Worm (Caenorhabditis elegans) whole organism, mixed stage, embryonic: ENCODE results near the gene F56F11.4.
"Not testable (repeated sequence)": the region's sequence is repeated elsewhere in the genome, so short reads cannot be mapped to it uniquely, and the experiment has no call there.

Experiments
- M03D4.4 ChIP-seq: sonication (generic microtip); optimal IDR thresholded peaks from 2 replicates; lab custom pipeline; 2017; ENCODE audit warnings: mild to moderate bottlenecking, missing genetic modification characterization, missing compliant biosample characterization
- bed-3 ChIP-seq: fragments of 200-800 bp; sonication (Bioruptor generic); optimal IDR thresholded peaks from 3 replicates; lab custom pipeline; 2018; ENCODE audit warnings: mild to moderate bottlenecking, missing genetic modification characterization, moderate library complexity, missing compliant biosample characterization
- blmp-1 ChIP-seq: fragments of 150-350 bp; optimal IDR thresholded peaks from 2 replicates; lab custom pipeline; 2014; ENCODE audit warnings: missing biosample characterization, missing genetic modification characterization
- ceh-39 ChIP-seq: fragments of 150-350 bp; optimal IDR thresholded peaks from 2 replicates; lab custom pipeline; 2014; ENCODE audit warnings: missing biosample characterization, missing genetic modification characterization
- ceh-43 ChIP-seq: fragments of 200-800 bp; sonication (Bioruptor generic); optimal IDR thresholded peaks from 2 replicates; lab custom pipeline; 2018; ENCODE audit warnings: mild to moderate bottlenecking, missing genetic modification characterization, moderate library complexity, missing compliant biosample characterization
- ceh-83 ChIP-seq: fragments of 200-800 bp; sonication (Bioruptor generic); optimal IDR thresholded peaks from 2 replicates; lab custom pipeline; 2018; ENCODE audit warnings: mild to moderate bottlenecking, missing genetic modification characterization, missing compliant biosample characterization
- ces-1 ChIP-seq: fragments of 150-350 bp; optimal IDR thresholded peaks from 2 replicates; lab custom pipeline; 2014; ENCODE audit warnings: missing biosample characterization, missing genetic modification reagents, missing genetic modification characterization
- cnd-1 ChIP-seq: fragments of 200-800 bp; sonication (Bioruptor generic); optimal IDR thresholded peaks from 2 replicates; lab custom pipeline; 2018; ENCODE audit warnings: mild to moderate bottlenecking, missing genetic modification characterization, missing compliant biosample characterization
- elt-1 ChIP-seq: sonication (generic microtip); optimal IDR thresholded peaks from 2 replicates; lab custom pipeline; 2017; ENCODE audit warnings: missing genetic modification characterization, mild to moderate bottlenecking, missing compliant biosample characterization, antibody characterized with exemption, moderate library complexity, borderline replicate concordance; ENCODE audit not compliant: insufficient read depth
- elt-3 ChIP-seq: fragments of 150-350 bp; optimal IDR thresholded peaks from 2 replicates; lab custom pipeline; 2014; ENCODE audit warnings: missing biosample characterization, missing genetic modification characterization
- ham-2 ChIP-seq: fragments of 200-800 bp; sonication (Bioruptor generic); optimal IDR thresholded peaks from 2 replicates; lab custom pipeline; 2018; ENCODE audit warnings: mild to moderate bottlenecking, missing genetic modification characterization, missing compliant biosample characterization
- hlh-1 ChIP-seq: fragments of 150-350 bp; optimal IDR thresholded peaks from 2 replicates; lab custom pipeline; 2014; ENCODE audit warnings: missing biosample characterization, missing genetic modification reagents, missing genetic modification characterization
- lin-32 ChIP-seq: fragments of 200-800 bp; sonication (Bioruptor generic); optimal IDR thresholded peaks from 2 replicates; lab custom pipeline; 2018; ENCODE audit warnings: mild to moderate bottlenecking, missing genetic modification characterization, missing compliant biosample characterization
- mab-5 ChIP-seq: fragments of 150-350 bp; optimal IDR thresholded peaks from 2 replicates; lab custom pipeline; 2014; ENCODE audit warnings: missing biosample characterization, missing genetic modification characterization
- mep-1 ChIP-seq: fragments of 150-350 bp; optimal IDR thresholded peaks from 2 replicates; lab custom pipeline; 2017; ENCODE audit warnings: missing biosample characterization, missing genetic modification reagents, missing genetic modification characterization, inconsistent platforms
- nhr-2 ChIP-seq: fragments of 150-350 bp; optimal IDR thresholded peaks from 2 replicates; lab custom pipeline; 2014; ENCODE audit warnings: missing biosample characterization, missing genetic modification characterization
- nhr-237 ChIP-seq: fragments of 150-350 bp; optimal IDR thresholded peaks from 2 replicates; lab custom pipeline; 2014; ENCODE audit warnings: missing biosample characterization, missing genetic modification characterization
- nhr-28 ChIP-seq: fragments of 150-350 bp; optimal IDR thresholded peaks from 2 replicates; lab custom pipeline; 2014; ENCODE audit warnings: missing biosample characterization, missing genetic modification characterization
- nhr-76 ChIP-seq: sonication (generic microtip); optimal IDR thresholded peaks from 2 replicates; lab custom pipeline; 2017; ENCODE audit warnings: missing biosample characterization, missing genetic modification characterization
- pha-4 ChIP-seq: fragments of 150-350 bp; optimal IDR thresholded peaks from 2 replicates; lab custom pipeline; 2018; ENCODE audit warnings: missing biosample characterization, missing genetic modification reagents, missing genetic modification characterization
- sem-2 ChIP-seq: fragments of 200-800 bp; sonication (Bioruptor generic); optimal IDR thresholded peaks from 2 replicates; lab custom pipeline; 2018; ENCODE audit warnings: mild to moderate bottlenecking, missing genetic modification characterization, missing compliant biosample characterization
- snpc-4 ChIP-seq: fragments of 150-350 bp; optimal IDR thresholded peaks from 2 replicates; lab custom pipeline; 2014; ENCODE audit warnings: missing biosample characterization, missing genetic modification characterization
- sptf-1 ChIP-seq: sonication (generic microtip); optimal IDR thresholded peaks from 2 replicates; lab custom pipeline; 2017; ENCODE audit warnings: mild to moderate bottlenecking, missing genetic modification characterization, moderate library complexity, missing compliant biosample characterization
- tbx-8 ChIP-seq: fragments of 200-800 bp; sonication (Bioruptor generic); optimal IDR thresholded peaks from 2 replicates; lab custom pipeline; 2018; ENCODE audit warnings: mild to moderate bottlenecking, missing genetic modification characterization, moderate library complexity, missing compliant biosample characterization
- unc-120 ChIP-seq: sonication (generic microtip); optimal IDR thresholded peaks from 2 replicates; lab custom pipeline; 2017; ENCODE audit warnings: missing genetic modification characterization, missing compliant biosample characterization; ENCODE audit not compliant: poor library complexity, severe bottlenecking
- unc-39 ChIP-seq: fragments of 150-350 bp; optimal IDR thresholded peaks from 2 replicates; lab custom pipeline; 2014; ENCODE audit warnings: missing biosample characterization, missing genetic modification characterization
- zip-8 ChIP-seq: fragments of 150-350 bp; optimal IDR thresholded peaks from 2 replicates; lab custom pipeline; 2014; ENCODE audit warnings: missing biosample characterization, missing genetic modification characterization
- ztf-11 ChIP-seq: fragments of 150-350 bp; optimal IDR thresholded peaks from 2 replicates; lab custom pipeline; 2014; ENCODE audit warnings: missing biosample characterization, missing genetic modification characterization

F56F11.4 gene

DNA sequence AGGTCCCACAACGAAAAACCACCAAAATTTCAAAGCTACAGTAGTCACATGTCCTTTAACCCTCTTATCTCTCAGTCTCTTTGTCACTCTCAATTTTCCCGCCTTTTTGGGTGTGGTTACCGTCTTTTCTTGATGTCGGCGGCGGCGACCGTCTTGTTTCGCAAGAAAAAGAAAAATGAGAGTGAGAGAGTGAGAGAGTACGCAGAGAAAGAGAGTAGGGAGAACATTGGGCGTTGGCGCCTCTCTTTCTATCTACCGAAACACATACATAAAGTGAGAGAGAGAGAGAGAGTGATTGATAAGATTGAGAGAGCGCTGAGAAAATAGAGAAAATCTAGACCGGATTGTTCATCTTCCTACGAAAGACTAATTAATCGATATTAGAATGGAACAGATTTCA lies 19.9 kb downstream of the F56F11.4 start:
- TF ChIP-seq elt-3 (tag; lab: Kevin White, UChicago), result peak; percentile 72
- TF ChIP-seq blmp-1, result peak; percentile 53
- no peak for TF ChIP-seq unc-39
- no peak for TF ChIP-seq hlh-1 (tag; lab: Kevin White, UChicago)

DNA sequence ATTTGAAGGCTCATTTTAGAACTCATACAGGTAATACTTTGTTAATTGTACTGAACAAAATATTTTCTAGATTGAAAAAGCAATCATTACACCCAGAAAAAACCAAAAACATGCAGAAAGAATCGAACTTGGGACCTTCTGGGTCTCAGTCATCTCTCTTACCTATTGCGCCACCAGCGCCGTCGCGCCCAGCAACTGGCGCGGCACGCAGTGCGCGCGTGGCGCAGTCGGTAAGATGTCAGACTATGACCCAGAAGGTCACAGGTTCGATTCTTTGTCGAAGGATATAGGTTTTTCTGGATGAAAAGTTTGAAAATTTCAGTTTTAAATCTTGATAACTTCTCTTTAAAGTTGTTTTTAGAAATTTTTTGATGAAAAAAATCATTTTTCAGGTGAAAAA lies 23.7 kb downstream of the F56F11.4 start:
- TF ChIP-seq ceh-43 (GFP tag; lab: Kevin White, UChicago), result no peak
- no peak for TF ChIP-seq mep-1 (tag; lab: Kevin White, UChicago)
- no peak for TF ChIP-seq ham-2 (GFP tag; lab: Kevin White, UChicago)
- TF ChIP-seq snpc-4 (tag; lab: Kevin White, UChicago), result no peak
- TF ChIP-seq ztf-11, result no peak
- no peak for TF ChIP-seq ceh-83 (GFP tag; lab: Kevin White, UChicago)
- no peak for TF ChIP-seq zip-8
- TF ChIP-seq cnd-1, result no peak
- no peak for TF ChIP-seq nhr-237 (tag; lab: Kevin White, UChicago)
- no peak for TF ChIP-seq sptf-1

DNA sequence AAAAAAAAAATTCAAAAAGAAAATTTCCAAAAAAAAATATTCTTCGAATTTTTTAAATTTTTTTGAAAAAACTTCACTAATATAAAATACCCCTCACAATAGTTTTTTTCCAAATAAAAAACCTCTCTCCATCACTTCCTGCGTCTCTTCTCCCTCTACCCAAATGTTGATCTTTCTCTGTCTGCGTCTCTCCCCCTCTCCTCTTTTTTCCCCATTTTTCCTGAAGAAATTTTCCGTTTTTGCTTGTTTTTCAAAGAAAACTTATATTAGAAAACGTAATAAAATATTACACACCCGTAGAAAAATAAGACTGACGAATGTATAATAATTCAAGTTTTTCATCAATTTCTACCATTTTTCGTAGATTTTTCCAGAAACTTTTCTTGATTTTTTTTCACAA lies 25.1 kb downstream of the F56F11.4 start:
- peak; percentile 17 for TF ChIP-seq unc-120 (tag; lab: Kevin White, UChicago)
- no peak for TF ChIP-seq nhr-2 (tag; lab: Kevin White, UChicago)
- TF ChIP-seq, all 35 proteins: peak for 1

DNA sequence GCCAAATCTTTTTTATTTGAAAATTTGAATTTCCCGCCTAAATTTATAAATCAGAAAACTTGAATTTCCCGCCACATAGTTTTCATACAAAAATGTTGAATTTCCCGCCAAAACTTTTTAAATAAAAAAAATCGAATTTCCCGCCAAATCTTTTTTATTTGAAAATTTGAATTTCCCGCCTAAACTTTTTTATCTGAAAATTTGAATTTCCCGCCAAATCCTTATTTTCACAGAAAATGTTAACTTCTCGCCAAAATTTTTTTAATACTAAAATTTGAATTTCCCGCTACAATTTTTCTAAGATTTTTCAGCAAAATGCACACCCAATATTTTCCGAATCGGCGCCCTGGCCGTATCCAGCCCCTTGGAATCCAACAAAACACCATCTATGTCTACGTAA lies 26.0 kb downstream of the F56F11.4 start, which contains the start of gene F56F11.2:
TSS of gene F56F11.2 (plus strand) at position 301 of the 400 bp plus-strand sequence.
- TF ChIP-seq ceh-83 (GFP tag; lab: Kevin White, UChicago); mep-1 (tag; lab: Kevin White, UChicago); bed-3 (GFP tag; lab: Kevin White, UChicago): not testable (repeated sequence)

DNA sequence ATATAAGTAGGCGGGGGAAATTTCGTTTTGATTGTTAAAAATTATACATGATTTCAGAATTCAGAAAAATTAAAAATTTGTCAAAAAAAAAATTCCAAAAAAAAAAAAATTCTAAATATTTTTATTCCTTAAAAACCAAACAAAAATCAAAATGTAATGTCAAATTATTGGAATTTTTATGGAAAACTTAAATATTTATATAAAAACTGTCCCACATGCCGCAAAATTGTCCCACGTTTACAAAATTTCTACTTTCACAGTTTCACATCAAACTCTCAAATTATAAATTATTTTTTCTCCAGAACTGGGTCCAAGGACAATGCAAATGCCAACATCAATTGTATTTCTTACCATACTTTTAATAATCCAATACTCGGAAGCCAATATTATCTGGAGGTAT lies 35.4 kb downstream of the F56F11.4 start, which contains the start of gene F56F11.1:
TSS of gene F56F11.1 (plus strand) at position 301 of the 400 bp plus-strand sequence.
- TF ChIP-seq ztf-11, result no peak
- no peak for TF ChIP-seq unc-39
- no peak for TF ChIP-seq ceh-39 (tag; lab: Kevin White, UChicago)
- TF ChIP-seq mep-1 (tag; lab: Kevin White, UChicago), result no peak
- no peak for TF ChIP-seq ham-2 (GFP tag; lab: Kevin White, UChicago)
- TF ChIP-seq cnd-1, result no peak
- TF ChIP-seq nhr-237 (tag; lab: Kevin White, UChicago), result no peak
- TF ChIP-seq ces-1 (GFP tag; lab: Kevin White, UChicago), result no peak
- no peak for TF ChIP-seq tbx-8 (GFP tag; lab: Kevin White, UChicago)
- TF ChIP-seq nhr-2 (tag; lab: Kevin White, UChicago), result no peak
- TF ChIP-seq nhr-76 (tag; lab: Kevin White, UChicago), result no peak
- TF ChIP-seq nhr-28 (tag; lab: Kevin White, UChicago), result no peak
- no peak for TF ChIP-seq snpc-4 (tag; lab: Kevin White, UChicago)
- TF ChIP-seq elt-3 (tag; lab: Kevin White, UChicago), result no peak
- TF ChIP-seq sptf-1, result no peak

DNA sequence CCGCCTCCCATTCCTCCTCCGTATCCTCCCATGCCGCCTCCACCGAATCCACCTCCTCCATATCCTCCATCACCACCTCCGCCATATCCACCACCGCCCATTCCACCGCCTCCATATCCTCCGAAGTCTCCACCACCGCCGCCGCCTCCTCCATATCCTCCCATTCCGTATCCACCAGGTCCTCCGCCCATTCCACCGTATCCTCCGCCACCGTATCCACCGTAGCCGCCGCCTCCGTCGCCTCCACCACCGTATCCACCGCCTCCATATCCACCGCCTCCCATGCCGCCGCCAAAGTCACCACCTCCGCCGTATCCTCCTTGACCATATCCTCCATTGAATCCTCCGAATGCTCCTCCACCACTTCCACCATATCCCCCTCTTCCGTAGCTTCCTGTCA lies 43.7 kb downstream of the F56F11.4 start:
- no peak for TF ChIP-seq nhr-28 (tag; lab: Kevin White, UChicago)
- no peak for TF ChIP-seq nhr-2 (tag; lab: Kevin White, UChicago)
- TF ChIP-seq bed-3 (GFP tag; lab: Kevin White, UChicago), result no peak
- TF ChIP-seq ceh-43 (GFP tag; lab: Kevin White, UChicago), result no peak
- TF ChIP-seq ceh-83 (GFP tag; lab: Kevin White, UChicago), result no peak
- TF ChIP-seq ceh-39 (tag; lab: Kevin White, UChicago), result no peak
- TF ChIP-seq ztf-11, result no peak
- TF ChIP-seq M03D4.4 (tag; lab: Kevin White, UChicago), result no peak
- no peak for TF ChIP-seq zip-8
- TF ChIP-seq pha-4 (tag; lab: Kevin White, UChicago), result no peak
- no peak for TF ChIP-seq mep-1 (tag; lab: Kevin White, UChicago)
- no peak for TF ChIP-seq sptf-1
- TF ChIP-seq mab-5 (tag; lab: Kevin White, UChicago), result no peak
- no peak for TF ChIP-seq tbx-8 (GFP tag; lab: Kevin White, UChicago)
- TF ChIP-seq elt-1, result no peak
- TF ChIP-seq blmp-1, result no peak
- no peak for TF ChIP-seq unc-39
- TF ChIP-seq nhr-76 (tag; lab: Kevin White, UChicago), result no peak

DNA sequence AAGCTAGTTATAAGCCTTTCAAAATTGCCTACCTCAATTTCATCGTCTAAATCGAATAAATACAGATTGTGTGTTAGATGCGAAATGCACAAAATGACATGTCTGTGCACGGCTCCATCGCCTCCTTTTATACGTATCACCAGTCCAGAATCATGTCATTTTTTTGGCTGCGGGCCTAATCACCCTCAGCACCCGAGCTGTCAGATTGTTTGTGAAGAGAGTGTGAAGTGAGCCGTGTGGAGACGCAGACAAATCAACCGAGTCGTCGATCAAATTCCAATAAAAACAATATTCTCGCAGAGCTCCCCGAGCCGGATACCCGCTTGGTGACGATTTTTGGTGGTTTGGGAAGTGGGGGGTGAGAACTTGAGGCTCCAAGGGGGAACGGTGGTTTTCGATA lies 45.1 kb downstream of the F56F11.4 start, which contains the start of gene idpa-1:
TSS of gene idpa-1 (minus strand) at position 101 of the 400 bp plus-strand sequence.
- TF ChIP-seq ztf-11 (no peak), sem-2 (no peak), elt-3 (tag; lab: Kevin White, UChicago) (no peak), nhr-2 (tag; lab: Kevin White, UChicago) (no peak), lin-32 (GFP tag; lab: Kevin White, UChicago) (no peak), tbx-8 (GFP tag; lab: Kevin White, UChicago) (no peak), nhr-237 (tag; lab: Kevin White, UChicago) (no peak), ham-2 (GFP tag; lab: Kevin White, UChicago) (no peak), nhr-28 (tag; lab: Kevin White, UChicago) (no peak), M03D4.4 (tag; lab: Kevin White, UChicago) (no peak), ceh-39 (tag; lab: Kevin White, UChicago) (no peak)
